Worm (Caenorhabditis elegans) whole organism, L1 larva: ENCODE measurements around the gene F29B9.8.

ENCODE experiments used
- ama-1 ChIP-seq: fragments of 150-350 bp; optimal IDR thresholded peaks from 2 replicates; lab custom pipeline; 2014
- blmp-1 ChIP-seq: fragments of 150-350 bp; optimal IDR thresholded peaks from 2 replicates; lab custom pipeline; 2014; ENCODE audit warnings: missing biosample characterization, missing genetic modification characterization
- dpl-1 ChIP-seq, 3 experiments: fragments of 150-350 bp in 2 of 3; sonication (generic microtip) in 1 of 3; optimal IDR thresholded peaks; 2 replicates each; lab custom pipeline; 2014 to 2017; ENCODE audit warnings: missing biosample characterization in 3 of 3, missing genetic modification characterization in 3 of 3, missing genetic modification reagents in 3 of 3
- jun-1 ChIP-seq: fragments of 150-350 bp; optimal IDR thresholded peaks from 2 replicates; lab custom pipeline; 2014; ENCODE audit warnings: missing biosample characterization, missing genetic modification reagents, missing genetic modification characterization
- lir-3 ChIP-seq: sonication (generic microtip); optimal IDR thresholded peaks from 2 replicates; lab custom pipeline; 2016; ENCODE audit warnings: mild to moderate bottlenecking, missing genetic modification characterization, moderate library complexity, missing compliant biosample characterization; ENCODE audit not compliant: poor library complexity
- mdl-1 ChIP-seq, 2 experiments: fragments of 150-350 bp; optimal IDR thresholded peaks; 2 replicates each; lab custom pipeline; 2014 to 2017; ENCODE audit warnings: missing biosample characterization in 2 of 2, missing genetic modification characterization in 2 of 2, inconsistent platforms in 1 of 2

ce11 chrIV:4639352-4639751, 8.1 kb upstream of the F29B9.8 start:
- TF ChIP-seq ama-1 (lab: Kevin White, UChicago) = no peak
- no peak for TF ChIP-seq jun-1
- no peak for TF ChIP-seq blmp-1
- TF ChIP-seq lir-3 (tag; lab: Kevin White, UChicago) = no peak
- TF ChIP-seq dpl-1 (GFP tag; optimal IDR thresholded peaks at IDR 0.05; lab: Kevin White, UChicago) = no peak
- TF ChIP-seq mdl-1 (tag; optimal IDR thresholded peaks at IDR 0.05; lab: Kevin White, UChicago) = no peak
